Worm (Caenorhabditis elegans): ENCODE data around the gene ppm-1.D.

DNA sequence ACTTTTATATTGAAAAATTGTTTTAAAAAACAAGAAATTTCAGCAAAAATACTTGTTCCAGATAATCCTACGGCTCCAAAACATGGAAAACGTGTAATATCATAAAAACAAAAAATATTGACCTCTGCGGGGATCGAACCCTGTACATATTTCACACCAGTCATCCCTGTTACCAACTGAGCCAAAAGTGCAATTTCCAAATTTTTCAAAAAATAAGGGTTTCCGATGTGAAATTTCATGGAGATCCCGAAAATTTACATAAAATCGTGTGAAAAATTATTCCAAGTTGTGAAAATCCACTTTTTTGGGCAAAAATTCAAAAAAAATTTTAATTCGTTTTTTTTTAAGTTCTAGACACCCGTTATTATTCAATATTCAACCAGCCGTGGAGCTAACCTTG, 27.2 kb upstream of the ppm-1.D start:
- TF ChIP-seq him-1 (tag; optimal IDR thresholded peaks at IDR 0.05) (no peak), dao-5 (tag; optimal IDR thresholded peaks at IDR 0.05) (no peak)
